Fruit fly (Drosophila melanogaster): ENCODE results near the gene colt.

- TF ChIP-seq usp (GFP tag; optimal IDR thresholded peaks at IDR 0.05) (no peak), EcR (GFP tag; optimal IDR thresholded peaks at IDR 0.05) (no peak)
These were observed 40.0 kb downstream of the colt start for dm6 chr2L:2729882-2730281.

All from whole organism.